Fruit fly (Drosophila melanogaster): ENCODE measurements around the gene CG7988.
A peak's percentile ranks its signal among the peaks of the same experiment; 100 is the strongest.

Gene CG7988

DNA sequence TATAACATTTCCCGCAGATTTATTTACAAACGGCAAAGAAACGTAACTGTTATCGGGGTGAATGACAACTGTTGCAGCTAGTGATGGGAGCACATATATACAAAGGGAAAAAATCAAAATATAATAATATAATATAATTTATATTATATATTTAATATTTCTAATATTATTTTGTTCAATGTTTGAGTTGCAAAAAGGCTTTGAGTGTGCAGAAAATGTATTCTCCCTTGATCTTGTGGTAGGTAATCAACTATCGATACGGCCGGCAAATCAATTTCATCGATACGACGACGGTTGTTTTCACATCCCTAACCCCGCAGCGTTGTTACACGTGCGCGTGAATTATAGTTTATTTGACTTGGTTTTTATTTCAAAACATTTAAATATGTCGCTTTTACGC lies 3.1 kb downstream of the CG7988 start, which contains the start of the genes mTerf5 and Non3 (continued):
- peak; percentile 51 for TF ChIP-seq Six4 (GFP tag; optimal IDR thresholded peaks at IDR 0.05)
- TF ChIP-seq shn (GFP tag; optimal IDR thresholded peaks at IDR 0.05): peak; percentile 18
- TF ChIP-seq CG13287 (GFP tag; IDR thresholded peaks at IDR 0.05; ENCODE audit: partially characterized antibody): peak; percentile 95
- peak; percentile 37; the same call in 1 of the 3 replicates for TF ChIP-seq Optix (GFP tag; IDR thresholded peaks at IDR 0.05)
- TF ChIP-seq CG6689 (GFP tag; IDR thresholded peaks at IDR 0.05): peak; percentile 57
- peak; percentile 47 for TF ChIP-seq CG18764 (GFP tag; optimal IDR thresholded peaks at IDR 0.05)
- TF ChIP-seq Dek (tag; optimal IDR thresholded peaks at IDR 0.05): peak; percentile 36
- TF ChIP-seq CG33557 (GFP tag; optimal IDR thresholded peaks at IDR 0.05): peak; percentile 47
- peak; percentile 95 for TF ChIP-seq Dll (GFP tag; IDR thresholded peaks at IDR 0.05; ENCODE audit: partially characterized antibody)
- no peak for TF ChIP-seq CG5953 (GFP tag; IDR thresholded peaks at IDR 0.05)
- TF ChIP-seq mld (GFP tag; IDR thresholded peaks at IDR 0.05; ENCODE audit: partially characterized antibody): peak; percentile 68; the same call in 1 of the 3 replicates
- no peak for TF ChIP-seq tup (GFP tag; optimal IDR thresholded peaks at IDR 0.05)
- TF ChIP-seq sqz (GFP tag; optimal IDR thresholded peaks at IDR 0.05): no peak
- TF ChIP-seq CG2889 (GFP tag; IDR thresholded peaks at IDR 0.05): no peak
- TF ChIP-seq dan (GFP tag; IDR thresholded peaks at IDR 0.05): no peak
- no peak for TF ChIP-seq CG7372 (GFP tag; IDR thresholded peaks at IDR 0.05)
- peak; percentile 49 for TF ChIP-seq az2 (GFP tag; optimal IDR thresholded peaks at IDR 0.05)
- TF ChIP-seq hbn (GFP tag; IDR thresholded peaks at IDR 0.05; ENCODE audit: partially characterized antibody): peak; percentile 83
- TF ChIP-seq tll (GFP tag; optimal IDR thresholded peaks at IDR 0.05): no peak
- TF ChIP-seq Rfx (GFP tag; IDR thresholded peaks at IDR 0.05): peak; percentile 59
- TF ChIP-seq psq (GFP tag; optimal IDR thresholded peaks at IDR 0.05): peak; percentile 41
- no peak for TF ChIP-seq CG1233 (GFP tag; optimal IDR thresholded peaks at IDR 0.05)
- TF ChIP-seq MBD-R2 (GFP tag; IDR thresholded peaks at IDR 0.05): peak; percentile 86
- peak; percentile 67 for TF ChIP-seq CG2678 (tag; optimal IDR thresholded peaks at IDR 0.05)
- TF ChIP-seq bab2 (GFP tag; optimal IDR thresholded peaks at IDR 0.05): peak; percentile 38
- no peak for TF ChIP-seq wor (GFP tag; IDR thresholded peaks at IDR 0.05)
- TF ChIP-seq CG12659 (GFP tag; optimal IDR thresholded peaks at IDR 0.05): peak; percentile 75
- TF ChIP-seq oc (tag; optimal IDR thresholded peaks at IDR 0.05): no peak
- no peak for TF ChIP-seq CG5180 (GFP tag; optimal IDR thresholded peaks at IDR 0.05)
- TF ChIP-seq Bteb2 (GFP tag; optimal IDR thresholded peaks at IDR 0.05): no peak
- peak; percentile 24 for TF ChIP-seq Oli (tag; optimal IDR thresholded peaks at IDR 0.05)
- TF ChIP-seq nmo (GFP tag; optimal IDR thresholded peaks at IDR 0.05): peak; percentile 79
- TF ChIP-seq CrebB (tag; optimal IDR thresholded peaks at IDR 0.05): no peak
- TF ChIP-seq CG31388 (GFP tag; optimal IDR thresholded peaks at IDR 0.05): peak; percentile 10
- peak; percentile 17; the same call in 1 of the 2 replicates for TF ChIP-seq peb (GFP tag; IDR thresholded peaks at IDR 0.05)
- TF ChIP-seq org-1 (GFP tag; optimal IDR thresholded peaks at IDR 0.05): no peak

DNA sequence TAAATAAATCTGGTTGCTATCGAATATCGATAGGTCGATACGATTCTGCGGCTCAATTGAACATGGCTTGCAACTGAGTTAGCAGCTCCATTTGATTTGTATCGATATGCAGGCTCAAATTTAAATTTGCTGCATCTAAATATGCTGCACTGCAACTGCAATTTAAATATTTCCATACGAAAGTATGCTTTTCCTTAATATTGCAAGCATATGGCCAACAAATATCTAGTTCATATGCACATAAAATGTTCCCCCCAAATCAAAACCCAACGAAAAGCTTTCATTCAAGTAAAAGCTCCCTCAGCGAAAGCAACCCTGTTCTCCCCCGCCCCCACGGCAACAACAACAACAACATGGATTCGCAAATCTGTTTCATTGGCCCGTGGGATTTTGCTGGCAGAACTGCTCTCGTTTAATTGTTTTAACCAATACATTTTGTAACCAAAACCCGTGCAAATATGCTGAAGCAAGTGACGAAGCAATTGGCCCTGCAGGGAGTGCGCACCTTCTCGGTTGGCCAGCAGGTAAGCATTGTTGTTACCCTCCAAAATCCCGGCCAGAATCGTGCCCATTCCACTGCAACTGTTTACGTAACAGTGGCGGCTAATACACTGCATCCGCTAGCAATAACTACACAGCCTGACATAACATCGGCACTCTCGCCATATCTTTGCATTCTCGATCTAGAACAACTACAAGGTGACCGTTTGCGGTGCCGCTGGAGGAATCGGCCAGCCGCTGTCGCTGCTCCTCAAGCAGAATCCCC lies 5.9 kb downstream of the CG7988 start, which contains the start of the genes CG7168 and Mdh2:
Gene CG7168 (minus strand): TSS at position 40 of the 766 bp plus-strand sequence.
Gene Mdh2 (plus strand): TSS at position 354 of the 766 bp plus-strand sequence.
- TF ChIP-seq pzg (GFP tag; optimal IDR thresholded peaks at IDR 0.05) (peak; percentile 77), MESR4 (GFP tag; optimal IDR thresholded peaks at IDR 0.05) (peak; percentile 34), chn (GFP tag; optimal IDR thresholded peaks at IDR 0.05) (peak; percentile 9), hbn (GFP tag; IDR thresholded peaks at IDR 0.05; ENCODE audit: partially characterized antibody) (peak; percentile 69), Opbp (GFP tag; IDR thresholded peaks at IDR 0.05; ENCODE audit: partially characterized antibody) (peak; percentile 87; the same call in 2 of the 3 replicates), HmgZ (tag; optimal IDR thresholded peaks at IDR 0.05) (peak; percentile 60), CG2120 (GFP tag; optimal IDR thresholded peaks at IDR 0.05) (peak; percentile 14), CG6765 (GFP tag; optimal IDR thresholded peaks at IDR 0.05) (peak; percentile 36), CG10267 (tag; optimal IDR thresholded peaks at IDR 0.05) (peak; percentile 16), CG17829 (tag; optimal IDR thresholded peaks at IDR 0.05) (peak; percentile 31), Drgx (GFP tag; IDR thresholded peaks at IDR 0.05) (no peak), CG6683 (GFP tag; optimal IDR thresholded peaks at IDR 0.05) (no peak), vnd (GFP tag; IDR thresholded peaks at IDR 0.05; ENCODE audit: partially characterized antibody) (peak; percentile 81), CG14860 (GFP tag; IDR thresholded peaks at IDR 0.05; ENCODE audit: partially characterized antibody) (peak; percentile 79), ash1 (GFP tag; optimal IDR thresholded peaks at IDR 0.05) (no peak)

All from whole organism, embryonic.